Fruit fly (Drosophila melanogaster): ENCODE measurements around the gene Hmx.

The Hmx gene

DNA sequence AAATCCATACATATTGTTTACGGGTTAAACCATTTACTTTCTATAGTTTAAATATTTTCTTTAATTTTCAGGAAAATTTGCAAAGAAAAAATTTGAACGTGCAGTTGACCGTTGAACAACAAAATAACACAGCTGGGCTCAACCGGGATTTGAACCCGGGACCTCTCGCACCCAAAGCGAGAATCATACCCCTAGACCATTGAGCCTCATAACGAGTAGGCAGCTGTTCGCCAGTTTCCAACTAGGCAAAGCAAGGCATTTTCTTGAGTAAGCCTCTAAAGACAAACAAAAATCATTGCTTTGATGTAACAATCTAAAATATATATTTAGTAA, 59.2 kb downstream of the Hmx start (continued):
- no peak for TF ChIP-seq CG12659 (GFP tag; optimal IDR thresholded peaks at IDR 0.05)
- TF ChIP-seq Kr (GFP tag; optimal IDR thresholded peaks at IDR 0.05): no peak
- TF ChIP-seq sna (GFP tag; IDR thresholded peaks at IDR 0.05; ENCODE audit: partially characterized antibody): peak; percentile 78; the same call in 1 of the 2 replicates
- no peak for TF ChIP-seq CG8388 (GFP tag; optimal IDR thresholded peaks at IDR 0.05)
- no peak for TF ChIP-seq CG15479 (GFP tag; optimal IDR thresholded peaks at IDR 0.05)
- TF ChIP-seq CG34376 (GFP tag; optimal IDR thresholded peaks at IDR 0.05): peak; percentile 14
- TF ChIP-seq BtbVII (GFP tag; optimal IDR thresholded peaks at IDR 0.05): no peak
- TF ChIP-seq CG6765 (GFP tag; optimal IDR thresholded peaks at IDR 0.05): no peak
- TF ChIP-seq wdn (GFP tag; IDR thresholded peaks at IDR 0.05): no peak
- TF ChIP-seq ato (GFP tag; IDR thresholded peaks at IDR 0.05; ENCODE audit: partially characterized antibody): peak; percentile 78
- TF ChIP-seq CG15269 (tag; optimal IDR thresholded peaks at IDR 0.05): no peak
- no peak for TF ChIP-seq CG14710 (tag; optimal IDR thresholded peaks at IDR 0.05)
- no peak for TF ChIP-seq CG10321 (GFP tag; IDR thresholded peaks at IDR 0.05)
- TF ChIP-seq Hmx (GFP tag; optimal IDR thresholded peaks at IDR 0.05): no peak
- peak; percentile 79; the same call in 2 of the 3 replicates for TF ChIP-seq HLH4C (GFP tag; IDR thresholded peaks at IDR 0.05; ENCODE audit: partially characterized antibody)
- TF ChIP-seq GATAe (GFP tag; conservative IDR thresholded peaks at IDR 0.05): no peak
- peak; percentile 56; the same call in 2 of the 3 replicates for TF ChIP-seq zen2 (GFP tag; IDR thresholded peaks at IDR 0.05; ENCODE audit: partially characterized antibody)
- peak in 1 of 2 experiments; percentile 38 for TF ChIP-seq Eip74EF (GFP tag; optimal IDR thresholded peaks at IDR 0.05)
- TF ChIP-seq ro (GFP tag; IDR thresholded peaks at IDR 0.05): no peak
- TF ChIP-seq CrebB (tag; optimal IDR thresholded peaks at IDR 0.05): no peak
- no peak for TF ChIP-seq CG13296 (GFP tag; optimal IDR thresholded peaks at IDR 0.05)
- no peak for TF ChIP-seq CG32532 (GFP tag; IDR thresholded peaks at IDR 0.05)
- no peak for TF ChIP-seq Aef1 (GFP tag; IDR thresholded peaks at IDR 0.05)
- TF ChIP-seq Blimp-1 (GFP tag; optimal IDR thresholded peaks at IDR 0.05): no peak
- no peak for TF ChIP-seq emc (GFP tag; optimal IDR thresholded peaks at IDR 0.05)
- no peak for TF ChIP-seq Ravus (GFP tag; IDR thresholded peaks at IDR 0.05)
- TF ChIP-seq HLH3B (GFP tag; IDR thresholded peaks at IDR 0.05): no peak
- TF ChIP-seq Atf-2 (GFP tag; optimal IDR thresholded peaks at IDR 0.05): no peak
- peak; percentile 80 for TF ChIP-seq bbx (GFP tag; IDR thresholded peaks at IDR 0.05; ENCODE audit: partially characterized antibody)
- TF ChIP-seq crp (GFP tag; optimal IDR thresholded peaks at IDR 0.05): no peak
- TF ChIP-seq Rx (GFP tag; IDR thresholded peaks at IDR 0.05): no peak
- TF ChIP-seq HLHmδ (GFP tag; optimal IDR thresholded peaks at IDR 0.05): no peak
- peak; percentile 42; the same call in 1 of the 2 replicates for TF ChIP-seq CG13287 (GFP tag; IDR thresholded peaks at IDR 0.05; ENCODE audit: partially characterized antibody)
- TF ChIP-seq da (GFP tag; optimal IDR thresholded peaks at IDR 0.05): no peak
- TF ChIP-seq Pdp1 (GFP tag; optimal IDR thresholded peaks at IDR 0.05): peak in 1 of 2 experiments; percentile 55
- TF ChIP-seq CG10267 (tag; optimal IDR thresholded peaks at IDR 0.05): no peak
- TF ChIP-seq CG1602 (GFP tag; optimal IDR thresholded peaks at IDR 0.05): no peak
- no peak for TF ChIP-seq hkb (optimal IDR thresholded peaks at IDR 0.05)
- no peak for TF ChIP-seq hkb (GFP tag; IDR thresholded peaks at IDR 0.05)
- peak; percentile 93 for TF ChIP-seq CG14860 (GFP tag; IDR thresholded peaks at IDR 0.05; ENCODE audit: partially characterized antibody)
- TF ChIP-seq D19B (GFP tag; optimal IDR thresholded peaks at IDR 0.05): no peak
- TF ChIP-seq nerfin-1 (tag; optimal IDR thresholded peaks at IDR 0.05): no peak
- TF ChIP-seq salm (tag; optimal IDR thresholded peaks at IDR 0.05): no peak
- peak; percentile 73; the same call in 3 of the 4 replicates for TF ChIP-seq Dll (GFP tag; IDR thresholded peaks at IDR 0.05; ENCODE audit: partially characterized antibody)
- no peak for TF ChIP-seq esg (GFP tag; conservative IDR thresholded peaks at IDR 0.05)
- TF ChIP-seq CG7745 (tag; optimal IDR thresholded peaks at IDR 0.05): peak; percentile 32
- peak; percentile 16; the same call in 1 of the 2 replicates for TF ChIP-seq vvl (GFP tag; IDR thresholded peaks at IDR 0.05)
- TF ChIP-seq fru (optimal IDR thresholded peaks at IDR 0.05): no peak
- no peak for TF ChIP-seq ac (GFP tag; optimal IDR thresholded peaks at IDR 0.05)
- no peak for TF ChIP-seq CG32767 (GFP tag; IDR thresholded peaks at IDR 0.05)
